Worm (Caenorhabditis elegans): Measurements from ENCODE around the gene lsm-4.

lsm-4 gene

DNA sequence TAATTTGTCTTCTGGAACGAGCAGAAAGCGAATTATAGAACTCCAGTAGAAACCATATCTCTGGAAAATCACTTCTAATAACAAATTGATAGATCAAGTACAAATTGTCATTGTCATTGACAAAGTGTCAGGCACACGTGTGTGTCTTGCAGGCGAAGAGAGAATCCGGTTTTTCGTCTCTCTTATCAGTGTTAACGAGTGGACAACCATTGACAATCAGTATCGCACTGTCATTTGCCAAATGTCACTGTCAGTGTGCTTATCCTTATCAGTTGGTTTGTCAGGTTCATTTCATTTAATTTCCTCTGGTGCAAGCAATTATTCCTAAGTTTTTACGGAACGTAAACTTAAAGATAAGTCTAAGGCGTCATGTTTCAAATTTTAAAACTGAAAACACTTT is 20.6 kb upstream of the lsm-4 start (continued):
- TF ChIP-seq skn-1 (tag; optimal IDR thresholded peaks at IDR 0.05) (no peak), unc-39 (tag; optimal IDR thresholded peaks at IDR 0.05) (no peak), ceh-16 (tag; optimal IDR thresholded peaks at IDR 0.05) (no peak), ceh-82 (tag; optimal IDR thresholded peaks at IDR 0.05) (no peak), mdl-1 (tag; optimal IDR thresholded peaks at IDR 0.05) (peak; percentile 3), R02D3.7 (tag; optimal IDR thresholded peaks at IDR 0.05) (no peak), fkh-2 (tag; optimal IDR thresholded peaks at IDR 0.05) (no peak), mml-1 (tag; optimal IDR thresholded peaks at IDR 0.05) (no peak), nhr-23 (tag; optimal IDR thresholded peaks at IDR 0.05) (peak; percentile 32)

DNA sequence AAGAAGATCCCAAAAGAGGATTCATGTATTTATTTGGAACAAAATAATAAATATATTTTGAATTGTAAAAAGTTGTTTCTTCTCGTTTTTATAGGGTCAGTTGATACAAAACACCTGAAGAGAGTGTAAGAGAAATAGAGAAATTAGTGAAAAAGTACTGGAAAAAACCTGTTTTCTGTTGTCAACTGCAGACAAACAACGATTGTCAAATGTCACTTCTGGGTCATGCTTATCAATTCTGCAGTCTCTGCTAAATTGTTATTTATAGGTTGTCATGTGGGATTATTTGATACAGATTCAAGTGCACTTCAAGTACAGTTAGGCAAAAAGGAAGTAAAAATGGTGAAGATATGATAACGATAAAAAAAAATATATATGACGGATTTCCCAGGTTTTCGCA is 19.6 kb upstream of the lsm-4 start:
- no peak for TF ChIP-seq daf-12 (tag; optimal IDR thresholded peaks at IDR 0.05)
- TF ChIP-seq nhr-25 (tag; optimal IDR thresholded peaks at IDR 0.05): peak; percentile 59
- peak; percentile 55 for TF ChIP-seq nhr-43 (tag; optimal IDR thresholded peaks at IDR 0.05; ENCODE audit: poor library complexity, severe bottlenecking)
- TF ChIP-seq lin-15B (tag; optimal IDR thresholded peaks at IDR 0.05): no peak
- peak; percentile 85 for TF ChIP-seq nhr-23 (tag; optimal IDR thresholded peaks at IDR 0.05)
- peak; percentile 13 for TF ChIP-seq tbx-2 (tag; optimal IDR thresholded peaks at IDR 0.05)

DNA sequence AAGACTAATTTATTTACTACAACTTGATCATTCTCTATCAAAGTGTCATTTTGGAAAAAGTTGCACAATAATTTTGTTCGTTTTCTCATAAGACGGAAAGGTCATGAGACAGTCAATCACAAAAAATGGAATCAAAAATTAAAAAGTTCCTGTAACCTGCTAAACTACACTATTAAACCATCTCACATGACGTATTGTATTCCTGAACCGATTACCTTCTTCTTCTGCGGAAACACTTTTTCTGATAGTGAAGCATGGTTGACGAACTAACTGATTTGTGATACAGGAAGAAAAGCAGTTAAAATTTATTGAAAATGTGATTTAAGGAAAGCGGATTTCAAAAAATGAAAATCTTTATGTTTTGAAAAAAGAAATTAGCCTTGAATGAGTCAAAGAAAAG is 16.8 kb upstream of the lsm-4 start:
- TF ChIP-seq elt-2 (tag; optimal IDR thresholded peaks at IDR 0.05): peak; percentile 14
- no peak for TF ChIP-seq lsy-12 (tag; optimal IDR thresholded peaks at IDR 0.05)
- no peak for TF ChIP-seq ceh-16 (tag; optimal IDR thresholded peaks at IDR 0.05)
- TF ChIP-seq lin-15B (tag; optimal IDR thresholded peaks at IDR 0.05): no peak

DNA sequence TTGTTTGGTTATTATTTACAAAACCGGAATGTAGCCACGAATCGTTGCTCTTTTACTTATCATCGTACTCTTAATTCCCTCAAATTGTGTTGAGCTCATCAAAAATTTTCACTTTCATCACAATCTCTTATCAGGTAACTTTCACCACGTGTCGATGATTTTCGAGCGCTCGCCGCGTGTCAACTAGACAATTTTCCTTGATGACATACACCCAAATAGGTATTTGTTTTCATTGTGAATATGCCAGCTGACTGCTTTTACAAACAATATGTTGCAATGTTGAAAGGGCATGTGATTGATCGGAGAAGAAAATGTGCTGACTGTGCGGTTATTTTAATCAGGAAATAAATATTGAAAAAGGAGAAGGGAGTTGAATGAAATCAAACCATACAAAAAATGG is 11.7 kb upstream of the lsm-4 start:
- TF ChIP-seq daf-12 (tag; optimal IDR thresholded peaks at IDR 0.05) (no peak), pha-4 (tag; optimal IDR thresholded peaks at IDR 0.05) (peak; percentile 84), mdl-1 (tag; optimal IDR thresholded peaks at IDR 0.05) (peak; percentile 38), nhr-23 (tag; optimal IDR thresholded peaks at IDR 0.05) (no peak), jun-1 (tag; optimal IDR thresholded peaks at IDR 0.05) (peak; percentile 76), egl-27 (tag; optimal IDR thresholded peaks at IDR 0.05) (no peak), nhr-77 (tag; optimal IDR thresholded peaks at IDR 0.05) (no peak), mml-1 (tag; optimal IDR thresholded peaks at IDR 0.05) (no peak), fos-1 (tag; optimal IDR thresholded peaks at IDR 0.05) (no peak), nhr-237 (tag; optimal IDR thresholded peaks at IDR 0.05) (no peak), unc-62 (GFP tag; optimal IDR thresholded peaks at IDR 0.05) (no peak), elt-2 (tag; optimal IDR thresholded peaks at IDR 0.05) (peak; percentile 94), nhr-28 (tag; optimal IDR thresholded peaks at IDR 0.05) (no peak), pqm-1 (tag; optimal IDR thresholded peaks at IDR 0.05) (peak; percentile 59), nhr-43 (tag; optimal IDR thresholded peaks at IDR 0.05; ENCODE audit: poor library complexity, severe bottlenecking) (no peak)

DNA sequence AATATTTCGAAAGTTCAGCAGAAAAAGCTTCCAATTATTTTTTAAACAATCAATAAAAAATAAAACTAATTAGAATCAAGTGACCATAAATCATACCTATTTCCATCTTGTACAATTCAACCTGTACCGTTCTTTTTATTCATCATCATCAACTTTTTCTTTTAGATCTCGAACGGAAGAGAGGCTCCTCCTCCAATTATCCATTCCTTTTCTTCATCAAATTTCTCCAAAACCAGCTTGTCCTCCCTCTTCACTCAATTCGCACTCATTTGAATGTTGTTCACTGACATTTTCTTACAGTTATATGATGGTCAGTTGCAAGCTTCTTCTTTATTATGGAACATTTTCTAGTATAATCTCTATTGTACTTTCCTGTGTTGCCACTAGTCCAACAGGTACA is 8.9 kb upstream of the lsm-4 start, which contains the start of gene C30G12.4:
Gene C30G12.4, plus strand, starts transcription at position 301 of the 400 bp plus-strand sequence.
- no peak for TF ChIP-seq ceh-82 (tag; optimal IDR thresholded peaks at IDR 0.05)
- TF ChIP-seq nhr-237 (tag; optimal IDR thresholded peaks at IDR 0.05): no peak
- TF ChIP-seq nhr-28 (tag; optimal IDR thresholded peaks at IDR 0.05): no peak
- no peak for TF ChIP-seq ceh-16 (tag; optimal IDR thresholded peaks at IDR 0.05)
- no peak for TF ChIP-seq lin-39 (tag; optimal IDR thresholded peaks at IDR 0.05)
- TF ChIP-seq lin-15B (tag; optimal IDR thresholded peaks at IDR 0.05): no peak
- no peak for TF ChIP-seq egl-27 (tag; optimal IDR thresholded peaks at IDR 0.05)
- no peak for TF ChIP-seq nhr-76 (tag; optimal IDR thresholded peaks at IDR 0.05)
- TF ChIP-seq nhr-23 (tag; optimal IDR thresholded peaks at IDR 0.05): no peak

DNA sequence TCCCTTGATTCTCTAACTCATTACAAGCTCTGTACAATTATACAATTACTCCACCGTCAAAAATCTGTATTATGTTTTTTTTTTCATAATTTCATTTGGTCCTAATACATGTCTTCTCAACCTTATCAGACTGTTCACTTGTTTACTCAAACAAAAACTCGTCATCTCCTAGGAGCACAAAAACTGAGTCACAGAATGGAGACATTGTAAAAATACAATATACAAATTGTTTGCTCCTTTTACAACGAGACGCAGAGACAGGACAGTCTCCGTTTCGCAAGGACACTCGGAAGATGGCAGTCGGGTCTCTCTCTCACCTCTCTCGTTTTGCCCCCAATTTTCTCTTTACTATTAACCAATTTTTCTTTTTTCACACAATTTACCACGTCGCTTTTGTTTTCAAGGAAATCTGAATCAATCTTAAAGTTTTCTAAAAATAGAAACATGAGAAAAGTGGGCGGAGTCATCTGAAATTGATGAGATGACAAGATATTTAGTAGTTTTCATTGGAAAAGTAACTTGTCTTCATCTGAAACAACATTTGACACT is 2.7 kb upstream of the lsm-4 start, which contains the start of gene F32A5.8:
Gene F32A5.8, plus strand, starts transcription at position 499 of the 549 bp plus-strand sequence.
- TF ChIP-seq pha-4 (tag; optimal IDR thresholded peaks at IDR 0.05) (peak; percentile 92), unc-39 (tag; optimal IDR thresholded peaks at IDR 0.05) (no peak), mdl-1 (tag; optimal IDR thresholded peaks at IDR 0.05) (no peak), pqm-1 (tag; optimal IDR thresholded peaks at IDR 0.05) (peak; percentile 62), elt-2 (tag; optimal IDR thresholded peaks at IDR 0.05) (peak; percentile 67), jun-1 (tag; optimal IDR thresholded peaks at IDR 0.05) (peak; percentile 33), nhr-25 (tag; optimal IDR thresholded peaks at IDR 0.05) (peak; percentile 32), fos-1 (tag; optimal IDR thresholded peaks at IDR 0.05) (peak; percentile 67), ceh-28 (tag; optimal IDR thresholded peaks at IDR 0.05) (no peak), ceh-9 (tag; optimal IDR thresholded peaks at IDR 0.05) (no peak)
